Worm (Caenorhabditis elegans) whole organism, mixed stage, embryonic: ENCODE measurements around the gene gst-34.

Experiments
- ceh-39 ChIP-seq: fragments of 150-350 bp; optimal IDR thresholded peaks from 2 replicates; lab custom pipeline; 2014; ENCODE audit warnings: missing biosample characterization, missing genetic modification characterization
- elt-3 ChIP-seq: fragments of 150-350 bp; optimal IDR thresholded peaks from 2 replicates; lab custom pipeline; 2014; ENCODE audit warnings: missing biosample characterization, missing genetic modification characterization
- nhr-12 ChIP-seq: fragments of 150-350 bp; optimal IDR thresholded peaks from 2 replicates; lab custom pipeline; 2014; ENCODE audit warnings: missing biosample characterization, missing genetic modification characterization
- nhr-2 ChIP-seq: fragments of 150-350 bp; optimal IDR thresholded peaks from 2 replicates; lab custom pipeline; 2014; ENCODE audit warnings: missing biosample characterization, missing genetic modification characterization
- unc-39 ChIP-seq: fragments of 150-350 bp; optimal IDR thresholded peaks from 2 replicates; lab custom pipeline; 2014; ENCODE audit warnings: missing biosample characterization, missing genetic modification characterization

- TF ChIP-seq elt-3 (tag; lab: Kevin White, UChicago) (no peak), ceh-39 (tag; lab: Kevin White, UChicago) (no peak), nhr-12 (tag; lab: Kevin White, UChicago) (no peak), unc-39 (tag; lab: Kevin White, UChicago) (no peak), nhr-2 (tag; lab: Kevin White, UChicago) (no peak)
Observed at ce11 chrII:15208874-15209273, 25.8 kb upstream of the gst-34 start.
